Worm (Caenorhabditis elegans) whole organism, young adult: Measurements from ENCODE around the gene lnkn-1.
A peak's percentile ranks its signal among the peaks of the same experiment; 100 is the strongest.

Source experiments
- T26A5.8 ChIP-seq: sonication (generic microtip); optimal IDR thresholded peaks from 2 replicates; lab custom pipeline; 2016; ENCODE audit warnings: missing genetic modification characterization, missing compliant biosample characterization
- Y53F4B.3 ChIP-seq: fragments of 200-800 bp; sonication (Bioruptor generic); IDR thresholded peaks from 2 replicates; pipeline ENCODE4 v1.3.6; 2022; ENCODE audit warnings: missing genetic modification reagents, missing genetic modification characterization, missing compliant biosample characterization
- ZK185.1 ChIP-seq: sonication (generic microtip); optimal IDR thresholded peaks from 2 replicates; lab custom pipeline; 2016; ENCODE audit warnings: mild to moderate bottlenecking, missing genetic modification characterization, missing compliant biosample characterization; ENCODE audit not compliant: poor library complexity, severe bottlenecking
- hsf-1 ChIP-seq: fragments of 200-800 bp; sonication (Bioruptor generic); IDR thresholded peaks from 2 replicates; pipeline ENCODE4 v1.3.6; 2022; ENCODE audit warnings: missing genetic modification reagents, missing genetic modification characterization, missing compliant biosample characterization
- madf-10 ChIP-seq: sonication (generic microtip); optimal IDR thresholded peaks from 2 replicates; lab custom pipeline; 2016; ENCODE audit warnings: mild to moderate bottlenecking, missing genetic modification characterization, missing compliant biosample characterization
- pha-4 ChIP-seq: fragments of 150-350 bp; sonication (generic microtip); optimal IDR thresholded peaks from 2 replicates; lab custom pipeline; 2014; ENCODE audit warnings: missing biosample characterization, missing genetic modification reagents, missing genetic modification characterization
- zim-3 ChIP-seq: sonication (generic microtip); optimal IDR thresholded peaks from 2 replicates; lab custom pipeline; 2017; ENCODE audit warnings: mild to moderate bottlenecking, missing genetic modification characterization, moderate library complexity, missing compliant biosample characterization

ce11 chrIII:8850482-8851047 is 39.5 kb upstream of the lnkn-1 start, which contains the start of gene F44E2.9:
- TF ChIP-seq pha-4 (tag; lab: Kevin White, UChicago) (no peak), T26A5.8 (tag; lab: Kevin White, UChicago) (no peak), ZK185.1 (peak; percentile 57), madf-10 (peak; percentile 17), hsf-1 (GFP tag; lab: Robert Waterston, UW) (0 out of 2 replicates have a peak, but pooled peaks have one; percentile 49), zim-3 (no peak), Y53F4B.3 (no peak)
